Worm (Caenorhabditis elegans) whole organism, young adult: Measurements from ENCODE around the gene nipi-4.

Experiments used
- B0019.2 ChIP-seq: fragments of 200-800 bp; sonication (Bioruptor generic); conservative IDR thresholded peaks from 2 replicates; pipeline ENCODE4 v1.3.6; 2022; ENCODE audit warnings: missing genetic modification reagents, missing genetic modification characterization, missing compliant biosample characterization
- B0261.1 ChIP-seq: sonication (generic microtip); optimal IDR thresholded peaks from 2 replicates; lab custom pipeline; 2016; ENCODE audit warnings: mild to moderate bottlenecking, missing genetic modification characterization, moderate library complexity, missing compliant biosample characterization
- B0336.3 ChIP-seq: fragments of 200-800 bp; sonication (Bioruptor generic); IDR thresholded peaks from 2 replicates; pipeline ENCODE4 v1.3.6; 2022; ENCODE audit warnings: missing genetic modification characterization, missing compliant biosample characterization
- F10E7.11 ChIP-seq: sonication (generic microtip); optimal IDR thresholded peaks from 2 replicates; lab custom pipeline; 2017; ENCODE audit warnings: mild to moderate bottlenecking, missing genetic modification characterization, moderate library complexity, missing compliant biosample characterization
- F23B12.7 ChIP-seq: sonication (generic microtip); optimal IDR thresholded peaks from 2 replicates; lab custom pipeline; 2017; ENCODE audit warnings: missing genetic modification characterization, mild to moderate bottlenecking, missing compliant biosample characterization, antibody characterized with exemption, moderate library complexity; ENCODE audit not compliant: insufficient read depth
- F57C9.4 ChIP-seq: sonication (generic microtip); optimal IDR thresholded peaks from 2 replicates; lab custom pipeline; 2017; ENCODE audit warnings: mild to moderate bottlenecking, missing genetic modification characterization, missing compliant biosample characterization
- K11D2.4 ChIP-seq: fragments of 200-800 bp; sonication (Bioruptor generic); IDR thresholded peaks from 2 replicates; pipeline ENCODE4 v1.3.6; 2022; ENCODE audit warnings: missing genetic modification reagents, missing genetic modification characterization, missing compliant biosample characterization
- T26A5.8 ChIP-seq: sonication (generic microtip); optimal IDR thresholded peaks from 2 replicates; lab custom pipeline; 2016; ENCODE audit warnings: missing genetic modification characterization, missing compliant biosample characterization
- Y53G8AR.9 ChIP-seq: fragments of 200-800 bp; sonication (Bioruptor generic); conservative IDR thresholded peaks from 2 replicates; pipeline ENCODE4 v1.3.6; 2022; ENCODE audit warnings: missing genetic modification reagents, missing genetic modification characterization, missing compliant biosample characterization
- Y79H2A.3 ChIP-seq: fragments of 200-800 bp; sonication (Bioruptor generic); conservative IDR thresholded peaks from 2 replicates; pipeline ENCODE4 v1.3.6; 2022; ENCODE audit warnings: missing genetic modification reagents, missing genetic modification characterization, missing compliant biosample characterization
- akir-1 ChIP-seq: fragments of 200-800 bp; sonication (Bioruptor generic); optimal IDR thresholded peaks from 2 replicates; lab custom pipeline; 2018; ENCODE audit warnings: mild to moderate bottlenecking, missing genetic modification characterization, moderate library complexity, missing compliant biosample characterization
- ama-1 ChIP-seq, 3 experiments: fragments of 150-350 bp in 1 of 3; sonication (generic microtip) in 2 of 3; optimal IDR thresholded peaks; 2 replicates each; lab custom pipeline; 2014 to 2018; ENCODE audit warnings: missing biosample characterization in 2 of 3, missing genetic modification characterization in 2 of 3, missing genetic modification reagents in 2 of 3
- aptf-2 ChIP-seq: fragments of 200-800 bp; sonication (Bioruptor generic); conservative IDR thresholded peaks from 2 replicates; pipeline ENCODE4 v1.3.6; 2022; ENCODE audit warnings: missing genetic modification reagents, missing genetic modification characterization, missing compliant biosample characterization
- athp-1 ChIP-seq: sonication (generic microtip); optimal IDR thresholded peaks from 2 replicates; lab custom pipeline; 2017; ENCODE audit warnings: mild to moderate bottlenecking, missing genetic modification characterization, missing compliant biosample characterization
- attf-5 ChIP-seq: fragments of 200-800 bp; sonication (Bioruptor generic); optimal IDR thresholded peaks from 2 replicates; lab custom pipeline; 2018; ENCODE audit warnings: mild to moderate bottlenecking, missing genetic modification characterization, missing compliant biosample characterization
- ceh-100 ChIP-seq: fragments of 200-800 bp; sonication (Bioruptor generic); IDR thresholded peaks from 2 replicates; pipeline ENCODE4 v1.3.6; 2022; ENCODE audit warnings: missing genetic modification reagents, missing genetic modification characterization, missing compliant biosample characterization
- ceh-27 ChIP-seq: fragments of 200-800 bp; sonication (Bioruptor generic); optimal IDR thresholded peaks from 2 replicates; lab custom pipeline; 2018; ENCODE audit warnings: mild to moderate bottlenecking, missing genetic modification characterization, moderate library complexity, missing compliant biosample characterization
- ceh-58 ChIP-seq: fragments of 200-800 bp; sonication (Bioruptor generic); IDR thresholded peaks from 2 replicates; pipeline ENCODE4 v1.3.6; 2022; ENCODE audit warnings: missing genetic modification characterization, missing compliant biosample characterization
- ceh-91 ChIP-seq: fragments of 200-800 bp; sonication (Bioruptor generic); IDR thresholded peaks from 2 replicates; pipeline ENCODE4 v1.3.6; 2022; ENCODE audit warnings: missing genetic modification reagents, missing genetic modification characterization, missing compliant biosample characterization
- dox-1 ChIP-seq: fragments of 200-800 bp; sonication (Bioruptor generic); IDR thresholded peaks from 2 replicates; pipeline ENCODE4 v1.3.6; 2022; ENCODE audit warnings: missing genetic modification reagents, missing genetic modification characterization, missing compliant biosample characterization
- gei-17 ChIP-seq: fragments of 200-800 bp; sonication (Bioruptor generic); optimal IDR thresholded peaks from 2 replicates; lab custom pipeline; 2018; ENCODE audit warnings: mild to moderate bottlenecking, missing genetic modification characterization, missing compliant biosample characterization
- hmg-1.2 ChIP-seq: fragments of 200-800 bp; sonication (Bioruptor generic); IDR thresholded peaks from 2 replicates; pipeline ENCODE4 v1.3.6; 2022; ENCODE audit warnings: missing genetic modification reagents, missing genetic modification characterization, missing compliant biosample characterization
- hmg-20 ChIP-seq: fragments of 200-800 bp; sonication (Bioruptor generic); IDR thresholded peaks from 2 replicates; pipeline ENCODE4 v1.3.6; 2022; ENCODE audit warnings: missing genetic modification reagents, missing genetic modification characterization, missing compliant biosample characterization
- hsf-1 ChIP-seq: fragments of 200-800 bp; sonication (Bioruptor generic); IDR thresholded peaks from 2 replicates; pipeline ENCODE4 v1.3.6; 2022; ENCODE audit warnings: missing genetic modification reagents, missing genetic modification characterization, missing compliant biosample characterization
- lag-1 ChIP-seq: fragments of 200-800 bp; sonication (Bioruptor generic); IDR thresholded peaks from 2 replicates; pipeline ENCODE4 v1.3.6; 2022; ENCODE audit warnings: missing genetic modification reagents, missing genetic modification characterization, missing compliant biosample characterization
- lin-54 ChIP-seq: fragments of 200-800 bp; sonication (Bioruptor generic); optimal IDR thresholded peaks from 2 replicates; lab custom pipeline; 2018; ENCODE audit warnings: mild to moderate bottlenecking, missing genetic modification characterization, missing compliant biosample characterization
- mcd-1 ChIP-seq: fragments of 200-800 bp; sonication (Bioruptor generic); IDR thresholded peaks from 2 replicates; pipeline ENCODE4 v1.3.6; 2022; ENCODE audit warnings: missing genetic modification reagents, missing genetic modification characterization, missing compliant biosample characterization
- mel-28 ChIP-seq: sonication (generic microtip); optimal IDR thresholded peaks from 2 replicates; lab custom pipeline; 2016; ENCODE audit warnings: borderline replicate concordance, mild to moderate bottlenecking, missing genetic modification characterization, missing compliant biosample characterization
- nfya-2 ChIP-seq: fragments of 200-800 bp; sonication (Bioruptor generic); IDR thresholded peaks from 2 replicates; pipeline ENCODE4 v1.3.6; 2022; ENCODE audit warnings: missing genetic modification reagents, missing genetic modification characterization, missing compliant biosample characterization
- nfyb-1 ChIP-seq: fragments of 200-800 bp; sonication (Bioruptor generic); IDR thresholded peaks from 2 replicates; pipeline ENCODE4 v1.3.6; 2022; ENCODE audit warnings: missing genetic modification reagents, missing genetic modification characterization, missing compliant biosample characterization
- pha-4 ChIP-seq: fragments of 150-350 bp; sonication (generic microtip); optimal IDR thresholded peaks from 2 replicates; lab custom pipeline; 2014; ENCODE audit warnings: missing biosample characterization, missing genetic modification reagents, missing genetic modification characterization
- repo-1 ChIP-seq: sonication (generic microtip); optimal IDR thresholded peaks from 2 replicates; lab custom pipeline; 2017; ENCODE audit warnings: mild to moderate bottlenecking, missing genetic modification characterization, missing compliant biosample characterization
- xnd-1 ChIP-seq: sonication (generic microtip); optimal IDR thresholded peaks from 2 replicates; lab custom pipeline; 2016; ENCODE audit warnings: missing genotype, missing genetic modification reagents, missing genetic modification characterization, missing compliant biosample characterization
- ztf-28 ChIP-seq: fragments of 200-800 bp; sonication (Bioruptor generic); IDR thresholded peaks from 2 replicates; pipeline ENCODE4 v1.3.6; 2022; ENCODE audit warnings: missing genetic modification reagents, missing genetic modification characterization, missing compliant biosample characterization
- ztf-3 ChIP-seq: fragments of 200-800 bp; sonication (Bioruptor generic); optimal IDR thresholded peaks from 2 replicates; lab custom pipeline; 2018; ENCODE audit warnings: mild to moderate bottlenecking, missing genetic modification characterization, missing compliant biosample characterization

The nipi-4 gene

DNA sequence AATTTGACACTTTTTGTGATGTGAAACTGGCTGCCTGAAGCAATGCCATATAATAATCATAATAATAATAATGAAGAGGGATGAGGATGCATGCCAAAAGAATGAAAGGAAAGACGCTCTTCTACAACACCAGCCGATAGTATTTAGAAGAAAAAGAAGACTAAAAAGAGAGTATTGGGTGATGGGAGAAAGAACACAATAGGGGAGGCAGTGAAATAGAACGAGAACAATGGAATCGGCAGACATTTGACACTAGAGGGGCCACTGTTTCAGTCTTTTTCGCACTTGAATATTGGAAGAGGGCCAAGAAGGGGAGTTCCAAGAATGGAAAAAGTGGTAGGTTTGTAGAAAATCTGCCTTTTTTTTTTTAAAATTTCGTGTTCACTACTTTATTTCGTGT is 23.4 kb downstream of the nipi-4 start, which contains the start of gene memo-1:
Gene memo-1 (minus strand): TSS at position 2 of the 400 bp plus-strand sequence.
- TF ChIP-seq hmg-1.2 (GFP tag; lab: Robert Waterston, UW) (0 out of 2 replicates have a peak, but pooled peaks have one; percentile 6), attf-5 (GFP tag; lab: Kevin White, UChicago) (no peak), ztf-3 (GFP tag; lab: Kevin White, UChicago) (no peak), akir-1 (GFP tag; lab: Kevin White, UChicago) (no peak), ztf-28 (no peak), ceh-58 (no peak), lag-1 (GFP tag; lab: Robert Waterston, UW) (no peak), K11D2.4 (GFP tag; lab: Robert Waterston, UW) (no peak), dox-1 (GFP tag; lab: Robert Waterston, UW) (no peak), F10E7.11 (tag; lab: Kevin White, UChicago) (no peak), ama-1 (optimal IDR thresholded peaks at IDR 0.05; lab: Kevin White, UChicago) (peak; percentile 84), ama-1 (GFP tag; optimal IDR thresholded peaks at IDR 0.05; lab: Kevin White, UChicago) (no peak), Y79H2A.3 (GFP tag; lab: Robert Waterston, UW) (no peak), ceh-27 (GFP tag; lab: Kevin White, UChicago) (peak; percentile 26)

DNA sequence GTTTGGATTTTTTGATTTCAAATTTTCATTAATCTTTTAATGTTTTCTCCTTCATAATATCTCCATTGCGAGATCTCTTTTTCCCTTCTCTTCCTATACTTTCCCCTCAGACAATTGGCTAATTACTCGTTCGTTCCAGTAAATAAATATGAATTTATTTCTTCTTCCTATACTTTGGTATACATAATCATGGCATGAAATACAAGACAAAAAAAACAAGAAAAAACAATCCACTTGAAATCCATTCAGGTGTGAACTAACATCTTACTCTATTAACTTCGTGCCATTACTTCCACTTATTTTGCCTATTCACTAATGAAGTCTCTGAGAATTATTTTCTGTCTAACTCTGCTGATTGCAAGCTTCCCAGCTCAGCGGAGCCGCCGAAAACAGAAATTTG is 28.4 kb downstream of the nipi-4 start, which contains the start of gene grd-8:
Gene grd-8 (plus strand): TSS at position 301 of the 400 bp plus-strand sequence.
- TF ChIP-seq B0336.3 (no peak), mel-28 (tag; lab: Kevin White, UChicago) (no peak), athp-1 (tag; lab: Kevin White, UChicago) (no peak), Y53G8AR.9 (GFP tag; lab: Robert Waterston, UW) (no peak), Y79H2A.3 (GFP tag; lab: Robert Waterston, UW) (no peak), ceh-91 (no peak), F23B12.7 (tag; lab: Kevin White, UChicago) (no peak), hsf-1 (GFP tag; lab: Robert Waterston, UW) (no peak), lin-54 (GFP tag; lab: Kevin White, UChicago) (no peak), pha-4 (tag; lab: Kevin White, UChicago) (no peak), nfya-2 (GFP tag; lab: Robert Waterston, UW) (no peak), hmg-20 (GFP tag; lab: Robert Waterston, UW) (no peak), mcd-1 (GFP tag; lab: Robert Waterston, UW) (no peak)

ce11 chrV:7839485-7839884 is 31.1 kb downstream of the nipi-4 start, which contains the start of gene C37C3.12:
TSS of gene C37C3.12 (minus strand) at chrV:7839585.
- no peak for TF ChIP-seq B0019.2 (GFP tag; lab: Robert Waterston, UW)
- TF ChIP-seq repo-1 (tag; lab: Kevin White, UChicago): no peak
- TF ChIP-seq ceh-100: no peak
- no peak for TF ChIP-seq aptf-2 (GFP tag; lab: Robert Waterston, UW)
- no peak for TF ChIP-seq T26A5.8 (tag; lab: Kevin White, UChicago)
- TF ChIP-seq F57C9.4 (tag; lab: Kevin White, UChicago): no peak
- no peak for TF ChIP-seq xnd-1 (tag; lab: Kevin White, UChicago)
- TF ChIP-seq gei-17 (GFP tag; lab: Kevin White, UChicago): no peak
- no peak for TF ChIP-seq nfyb-1
- TF ChIP-seq B0261.1 (tag; lab: Kevin White, UChicago): no peak
